Fruit fly (Drosophila melanogaster): ENCODE results near the gene qin.
A peak's percentile ranks its signal among the peaks of the same experiment; 100 is the strongest.

The qin gene

DNA sequence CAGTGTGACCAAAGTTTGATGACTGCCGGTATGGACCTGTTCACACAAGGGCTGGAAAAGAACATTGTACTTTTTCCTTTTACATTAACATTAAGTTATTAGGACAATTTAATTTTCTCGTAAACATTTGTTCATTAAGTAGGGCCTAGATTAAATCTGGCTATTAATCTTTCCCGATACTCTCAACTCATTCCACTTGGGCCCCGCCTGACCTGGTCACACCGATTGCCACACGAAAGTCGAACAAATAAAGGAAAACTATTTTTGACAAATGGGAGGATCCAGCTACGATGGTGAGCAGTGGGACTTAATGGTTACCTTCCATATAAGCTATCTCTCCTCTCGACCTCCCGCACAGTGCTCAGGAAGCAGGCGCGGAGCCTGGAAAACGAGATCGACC, 72.7 kb downstream of the qin start, which contains the start of the genes Cpsf73 and Gos28:
Cpsf73 (minus strand) TSS at position 28 of the 400 bp plus-strand sequence.
Gos28 (plus strand) TSS at position 214 of the 400 bp plus-strand sequence.
- TF ChIP-seq Rel (GFP tag; optimal IDR thresholded peaks at IDR 0.05) = no peak
- peak; percentile 30 for TF ChIP-seq Rel (tag; optimal IDR thresholded peaks at IDR 0.05)
- TF ChIP-seq woc (GFP tag; optimal IDR thresholded peaks at IDR 0.05) = peak; percentile 39
- peak; percentile 13 for TF ChIP-seq HLH106 (tag; optimal IDR thresholded peaks at IDR 0.05)
- peak in 1 of 2 experiments; percentile 5 for TF ChIP-seq foxo (GFP tag; optimal IDR thresholded peaks at IDR 0.05)
- peak; percentile 53 for TF ChIP-seq rgr (GFP tag; optimal IDR thresholded peaks at IDR 0.05)
- peak; percentile 39 for TF ChIP-seq h (GFP tag; optimal IDR thresholded peaks at IDR 0.05)
- peak; percentile 23 for TF ChIP-seq Sp1 (GFP tag; optimal IDR thresholded peaks at IDR 0.05)
- TF ChIP-seq dsf (GFP tag; optimal IDR thresholded peaks at IDR 0.05; ENCODE audit: borderline replicate concordance) = no peak
- no peak for TF ChIP-seq dmrt93B (GFP tag; optimal IDR thresholded peaks at IDR 0.05)
- TF ChIP-seq Hr83 (GFP tag; optimal IDR thresholded peaks at IDR 0.05; ENCODE audit: poor library complexity, severe bottlenecking) = no peak
- no peak for TF ChIP-seq brk (GFP tag; optimal IDR thresholded peaks at IDR 0.05)

dm6 chr3R:18665061-18665460, 74.2 kb downstream of the qin start, which contains the start of gene CG31231:
Gene CG31231 (plus strand): TSS chr3R:18665361.
- TF ChIP-seq Hnf4 (GFP tag; optimal IDR thresholded peaks at IDR 0.05) = no peak
- no peak for TF ChIP-seq lola (GFP tag; optimal IDR thresholded peaks at IDR 0.05)

DNA sequence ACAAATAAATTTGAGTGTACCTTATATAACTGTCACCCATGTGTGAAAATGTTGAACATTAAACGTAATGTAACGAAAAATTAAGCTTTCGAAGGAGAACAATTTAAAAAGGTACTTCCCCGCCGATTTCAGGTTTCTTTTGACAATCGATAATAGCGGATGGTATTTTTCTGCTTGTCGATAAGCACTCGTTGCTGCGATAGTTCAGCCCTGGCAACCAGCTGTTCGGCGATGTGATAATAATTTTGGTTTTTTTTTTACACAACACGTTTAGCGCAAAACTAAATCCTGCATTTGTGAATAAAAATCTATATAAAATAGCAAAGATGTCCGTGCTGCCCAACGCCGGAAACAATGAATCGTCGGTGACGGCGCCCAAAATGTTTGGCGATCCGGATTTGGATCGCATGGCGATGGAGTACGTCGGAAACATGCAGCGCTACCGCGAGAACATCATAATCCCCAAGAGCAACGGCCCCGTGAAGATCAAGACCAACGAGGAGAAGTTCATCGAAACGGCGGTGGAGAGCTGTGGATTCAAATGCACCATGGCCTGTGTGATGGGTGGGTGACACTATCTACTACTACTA, 76.9 kb downstream of the qin start, which contains the start of gene CG31229:
CG31229 (plus strand) TSS at position 194 of the 590 bp plus-strand sequence.
- TF ChIP-seq GATAd (GFP tag; optimal IDR thresholded peaks at IDR 0.05) = no peak
- TF ChIP-seq Rel (GFP tag; optimal IDR thresholded peaks at IDR 0.05) = no peak
- TF ChIP-seq Rel (tag; optimal IDR thresholded peaks at IDR 0.05) = peak; percentile 98

DNA sequence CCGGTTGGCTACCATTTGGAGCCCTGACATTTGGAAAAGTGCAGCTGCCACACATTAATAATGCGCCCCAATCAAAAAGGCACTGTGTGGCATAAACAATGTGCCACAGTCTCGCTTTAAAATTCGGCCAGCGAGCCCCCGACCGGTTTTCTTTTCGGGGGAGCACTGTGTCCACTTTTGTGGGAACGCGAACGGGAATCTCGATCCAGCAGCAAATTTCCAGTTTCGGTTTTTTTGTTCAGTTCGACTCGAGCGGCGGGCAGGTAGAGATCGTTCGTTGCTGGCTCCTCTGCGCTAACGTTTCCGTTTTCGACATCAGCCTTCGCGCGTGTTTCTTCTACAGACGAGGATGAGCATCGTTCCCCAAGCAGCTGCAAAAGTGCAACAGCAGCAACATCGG, 78.3 kb downstream of the qin start, which contains the start of gene CG7702:
CG7702 (plus strand) TSS at position 239 of the 400 bp plus-strand sequence.
- TF ChIP-seq Sp1 (GFP tag; optimal IDR thresholded peaks at IDR 0.05) (no peak), br (GFP tag; optimal IDR thresholded peaks at IDR 0.05) (peak; percentile 1), rgr (GFP tag; optimal IDR thresholded peaks at IDR 0.05) (no peak), Dfd (GFP tag; optimal IDR thresholded peaks at IDR 0.05) (no peak), N (GFP tag; optimal IDR thresholded peaks at IDR 0.05) (no peak), Mio (GFP tag; optimal IDR thresholded peaks at IDR 0.05) (no peak), Hr78 (GFP tag; optimal IDR thresholded peaks at IDR 0.05) (no peak), Dif (GFP tag; optimal IDR thresholded peaks at IDR 0.05; ENCODE audit: partially characterized antibody) (peak; percentile 30), Jra (GFP tag; optimal IDR thresholded peaks at IDR 0.05) (no peak), OdsH (GFP tag; optimal IDR thresholded peaks at IDR 0.05) (no peak), dmrt93B (GFP tag; optimal IDR thresholded peaks at IDR 0.05) (no peak), psq (GFP tag; optimal IDR thresholded peaks at IDR 0.05) (no peak), Vsx2 (GFP tag; optimal IDR thresholded peaks at IDR 0.05; ENCODE audit: partially characterized antibody) (peak; percentile 75), sv (GFP tag; optimal IDR thresholded peaks at IDR 0.05) (no peak), sage (GFP tag; optimal IDR thresholded peaks at IDR 0.05) (no peak), GATAd (GFP tag; optimal IDR thresholded peaks at IDR 0.05) (no peak), lola (GFP tag; optimal IDR thresholded peaks at IDR 0.05) (no peak), foxo (GFP tag; optimal IDR thresholded peaks at IDR 0.05) (no peak), Rel (GFP tag; optimal IDR thresholded peaks at IDR 0.05) (peak; percentile 22), Rel (tag; optimal IDR thresholded peaks at IDR 0.05) (peak; percentile 75), HLH106 (tag; optimal IDR thresholded peaks at IDR 0.05) (no peak), Hr83 (GFP tag; optimal IDR thresholded peaks at IDR 0.05; ENCODE audit: poor library complexity, severe bottlenecking) (peak; percentile 5), woc (GFP tag; optimal IDR thresholded peaks at IDR 0.05) (no peak), dl (GFP tag; optimal IDR thresholded peaks at IDR 0.05; ENCODE audit: insufficient read depth in 1 of 2, partially characterized antibody in 2 of 2) (no peak), jim (GFP tag; optimal IDR thresholded peaks at IDR 0.05) (peak; percentile 86), dsf (GFP tag; optimal IDR thresholded peaks at IDR 0.05; ENCODE audit: borderline replicate concordance) (no peak)

DNA sequence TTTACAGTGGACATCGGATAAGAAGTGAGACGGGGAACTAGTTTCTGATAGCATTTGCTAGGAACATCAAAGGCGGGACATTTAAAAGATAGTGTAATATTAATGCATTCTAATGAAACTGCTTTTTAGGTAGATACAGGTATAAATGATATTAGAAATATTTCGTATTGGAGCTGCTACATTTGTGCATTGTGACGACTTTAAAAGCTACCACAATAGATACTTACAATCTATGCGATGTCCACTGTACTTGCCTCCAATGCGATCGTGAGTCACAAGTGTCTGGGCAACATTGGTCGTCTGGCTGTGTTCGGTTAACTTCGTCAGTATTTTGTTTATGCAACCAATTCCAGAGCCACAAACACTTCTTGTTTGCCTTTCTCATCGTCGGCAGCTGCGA, 79.0 kb downstream of the qin start:
- TF ChIP-seq Jra (GFP tag; optimal IDR thresholded peaks at IDR 0.05) (no peak), sv (GFP tag; optimal IDR thresholded peaks at IDR 0.05) (no peak), jim (GFP tag; optimal IDR thresholded peaks at IDR 0.05) (no peak), usp (GFP tag; optimal IDR thresholded peaks at IDR 0.05) (no peak), HLH106 (tag; optimal IDR thresholded peaks at IDR 0.05) (peak; percentile 61), Rel (GFP tag; optimal IDR thresholded peaks at IDR 0.05) (no peak), Rel (tag; optimal IDR thresholded peaks at IDR 0.05) (no peak), brk (GFP tag; optimal IDR thresholded peaks at IDR 0.05) (no peak), Dif (GFP tag; optimal IDR thresholded peaks at IDR 0.05; ENCODE audit: partially characterized antibody) (no peak), h (GFP tag; optimal IDR thresholded peaks at IDR 0.05) (peak; percentile 69), dl (GFP tag; optimal IDR thresholded peaks at IDR 0.05; ENCODE audit: insufficient read depth in 1 of 2, partially characterized antibody in 2 of 2) (no peak), Vsx2 (GFP tag; optimal IDR thresholded peaks at IDR 0.05; ENCODE audit: partially characterized antibody) (no peak), psq (GFP tag; optimal IDR thresholded peaks at IDR 0.05) (peak; percentile 31), GATAd (GFP tag; optimal IDR thresholded peaks at IDR 0.05) (no peak), foxo (GFP tag; optimal IDR thresholded peaks at IDR 0.05) (peak in 1 of 2 experiments; percentile 65), CG9705 (GFP tag; optimal IDR thresholded peaks at IDR 0.05) (no peak), pan (optimal IDR thresholded peaks at IDR 0.05) (no peak), br (GFP tag; optimal IDR thresholded peaks at IDR 0.05) (peak; percentile 51), Mio (GFP tag; optimal IDR thresholded peaks at IDR 0.05) (no peak), dsf (GFP tag; optimal IDR thresholded peaks at IDR 0.05; ENCODE audit: borderline replicate concordance) (no peak), tai (GFP tag; optimal IDR thresholded peaks at IDR 0.05) (no peak), CrebA (GFP tag; optimal IDR thresholded peaks at IDR 0.05; ENCODE audit: borderline replicate concordance) (no peak), Abd-B (GFP tag; optimal IDR thresholded peaks at IDR 0.05) (no peak), sage (GFP tag; optimal IDR thresholded peaks at IDR 0.05) (no peak), lola (GFP tag; optimal IDR thresholded peaks at IDR 0.05) (no peak), Hr83 (GFP tag; optimal IDR thresholded peaks at IDR 0.05; ENCODE audit: poor library complexity, severe bottlenecking) (no peak), Sp1 (GFP tag; optimal IDR thresholded peaks at IDR 0.05) (peak; percentile 13), woc (GFP tag; optimal IDR thresholded peaks at IDR 0.05) (peak; percentile 38), dmrt93B (GFP tag; optimal IDR thresholded peaks at IDR 0.05) (no peak)
